Worm (Caenorhabditis elegans) whole organism, young adult: ENCODE measurements around the gene R07E5.6.

Experiments used
- ceh-79 ChIP-seq: sonication (generic microtip); optimal IDR thresholded peaks from 2 replicates; lab custom pipeline; 2017; ENCODE audit warnings: mild to moderate bottlenecking, missing genetic modification characterization, missing compliant biosample characterization
- mcd-1 ChIP-seq: fragments of 200-800 bp; sonication (Bioruptor generic); IDR thresholded peaks from 2 replicates; pipeline ENCODE4 v1.3.6; 2022; ENCODE audit warnings: missing genetic modification reagents, missing genetic modification characterization, missing compliant biosample characterization
- ztf-25 ChIP-seq: fragments of 200-800 bp; sonication (Bioruptor generic); IDR thresholded peaks from 2 replicates; pipeline ENCODE4 v1.3.6; 2022; ENCODE audit warnings: missing genetic modification reagents, missing genetic modification characterization, missing compliant biosample characterization

ce11 chrIII:4359900-4360299 lies 38.7 kb upstream of the R07E5.6 start:
- TF ChIP-seq ceh-79 (tag; lab: Kevin White, UChicago) (no peak), ztf-25 (GFP tag; lab: Robert Waterston, UW) (no peak), mcd-1 (GFP tag; lab: Robert Waterston, UW) (no peak)
